Worm (Caenorhabditis elegans) whole organism, L4/young adult: Measurements from ENCODE around the gene fbxa-63.

Experiments
- dao-5 ChIP-seq: sonication (generic microtip); optimal IDR thresholded peaks from 2 replicates; lab custom pipeline; 2016; ENCODE audit warnings: missing genotype, missing genetic modification characterization, moderate library complexity, missing compliant biosample characterization
- him-1 ChIP-seq: sonication (generic microtip); optimal IDR thresholded peaks from 2 replicates; lab custom pipeline; 2016; ENCODE audit warnings: missing genotype, missing genetic modification reagents, missing genetic modification characterization, missing compliant biosample characterization

DNA sequence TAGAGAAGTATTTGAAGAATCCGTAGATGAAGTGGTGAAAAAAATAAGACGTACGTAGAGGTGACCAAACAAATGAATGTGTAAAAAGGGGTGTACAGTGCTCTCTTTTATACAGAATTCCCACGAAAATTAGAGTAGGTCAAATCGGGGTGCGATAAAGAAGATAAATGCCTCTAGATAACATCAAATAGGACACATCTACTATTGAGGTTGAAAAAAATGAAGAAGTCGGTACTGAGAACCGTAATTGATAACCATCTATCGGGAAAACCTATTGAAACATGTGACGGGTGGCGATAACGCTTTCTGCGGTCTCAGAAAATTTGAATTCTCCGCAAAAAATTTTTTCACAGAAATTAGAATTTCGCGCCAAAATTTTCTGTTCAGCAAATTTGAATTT, 4.6 kb upstream of the fbxa-63 start, which contains the start of gene fbxa-61:
- TF ChIP-seq dao-5 (tag; lab: Kevin White, UChicago) (no peak), him-1 (tag; lab: Kevin White, UChicago) (no peak)
